Fruit fly (Drosophila melanogaster) whole organism, wandering third instar larva: ENCODE results near the gene lectin-37Db.

Source experiments
- Abd-B ChIP-seq: fragments of >200 bp; optimal IDR thresholded peaks from 2 replicates; lab custom pipeline; 2017; ENCODE audit warnings: missing biosample characterization, missing genetic modification characterization
- CrebA ChIP-seq: fragments of 200-800 bp; sonication (Bioruptor generic); optimal IDR thresholded peaks from 2 replicates; lab custom pipeline; 2016; ENCODE audit warnings: missing biosample characterization, mild to moderate bottlenecking, missing genetic modification characterization, borderline replicate concordance
- Dif ChIP-seq: fragments of 200-275, 200-300 bp; sonication (Bioruptor generic); optimal IDR thresholded peaks from 2 replicates; lab custom pipeline; 2018; ENCODE audit warnings: missing biosample characterization, missing genetic modification characterization; ENCODE audit not compliant: partially characterized antibody
- GATAd ChIP-seq: sonication (Bioruptor generic); optimal IDR thresholded peaks from 2 replicates; lab custom pipeline; 2016; ENCODE audit warnings: missing biosample characterization, missing genetic modification characterization
- HLH106 ChIP-seq: fragments of 200-800 bp; optimal IDR thresholded peaks from 3 replicates; lab custom pipeline; 2019; ENCODE audit warnings: missing biosample characterization, mild to moderate bottlenecking, missing genetic modification characterization, moderate library complexity
- Hnf4 ChIP-seq: fragments of 200-800 bp; sonication (Bioruptor generic); optimal IDR thresholded peaks from 2 replicates; lab custom pipeline; 2016; ENCODE audit warnings: missing biosample characterization, mild to moderate bottlenecking, missing genetic modification characterization
- Hr78 ChIP-seq: fragments of >200 bp; optimal IDR thresholded peaks from 2 replicates; lab custom pipeline; 2017; ENCODE audit warnings: missing biosample characterization, missing genetic modification characterization
- Hr83 ChIP-seq: fragments of 200-300 bp; sonication (Bioruptor generic); optimal IDR thresholded peaks from 2 replicates; lab custom pipeline; 2016; ENCODE audit warnings: missing biosample characterization, mild to moderate bottlenecking, missing genetic modification characterization, moderate library complexity; ENCODE audit not compliant: poor library complexity, severe bottlenecking
- Jra ChIP-seq: sonication (Bioruptor generic); optimal IDR thresholded peaks from 2 replicates; lab custom pipeline; 2016; ENCODE audit warnings: missing biosample characterization, missing genetic modification characterization
- Mio ChIP-seq: sonication (Bioruptor generic); optimal IDR thresholded peaks from 2 replicates; lab custom pipeline; 2016; ENCODE audit warnings: missing biosample characterization, missing genetic modification characterization
- Myc ChIP-seq: fragments of >200 bp; optimal IDR thresholded peaks from 2 replicates; lab custom pipeline; 2017
- OdsH ChIP-seq: fragments of 200-800 bp; sonication (Bioruptor generic); optimal IDR thresholded peaks from 2 replicates; lab custom pipeline; 2016; ENCODE audit warnings: missing biosample characterization, mild to moderate bottlenecking, missing genetic modification characterization
- Rel ChIP-seq, 2 experiments: fragments of 200-800 bp; sonication (Bioruptor generic) in 1 of 2; optimal IDR thresholded peaks; 2 replicates in 1 of 2; 3 replicates in 1 of 2; lab custom pipeline; 2016 to 2019; ENCODE audit warnings: mild to moderate bottlenecking in 2 of 2, missing biosample characterization in 2 of 2, missing genetic modification characterization in 2 of 2, moderate library complexity in 1 of 2
- Sp1 ChIP-seq: fragments of 200-800 bp; sonication (Bioruptor generic); optimal IDR thresholded peaks from 3 replicates; lab custom pipeline; 2019; ENCODE audit warnings: missing biosample characterization, mild to moderate bottlenecking, missing genetic modification characterization, moderate library complexity
- Vsx2 ChIP-seq: fragments of 200-300, 225-300 bp; sonication (Bioruptor generic); optimal IDR thresholded peaks from 2 replicates; lab custom pipeline; 2018; ENCODE audit warnings: missing biosample characterization, missing genetic modification characterization; ENCODE audit not compliant: partially characterized antibody
- br ChIP-seq: fragments of 200-800 bp; sonication (Bioruptor generic); optimal IDR thresholded peaks from 2 replicates; lab custom pipeline; 2016; ENCODE audit warnings: missing biosample characterization, missing genetic modification characterization
- brk ChIP-seq: fragments of 200-800 bp; sonication (Bioruptor generic); optimal IDR thresholded peaks from 2 replicates; lab custom pipeline; 2016; ENCODE audit warnings: missing biosample characterization, mild to moderate bottlenecking, missing genetic modification characterization
- dl ChIP-seq, 2 experiments: fragments of 175-275, 200-275 bp in 1 of 2; fragments of 200-275 bp in 1 of 2; sonication (Bioruptor generic); optimal IDR thresholded peaks; lab custom pipeline; 2018; ENCODE audit warnings: mild to moderate bottlenecking in 2 of 2, missing biosample characterization in 2 of 2, missing genetic modification characterization in 2 of 2, moderate library complexity in 2 of 2; ENCODE audit not compliant: partially characterized antibody in 2 of 2, insufficient read depth in 1 of 2
- dsf ChIP-seq: sonication (Bioruptor generic); optimal IDR thresholded peaks from 2 replicates; lab custom pipeline; 2016; ENCODE audit warnings: missing biosample characterization, missing genetic modification characterization, borderline replicate concordance
- ey ChIP-seq: fragments of 200-800 bp; sonication (Bioruptor generic); optimal IDR thresholded peaks from 2 replicates; lab custom pipeline; 2016; ENCODE audit warnings: missing biosample characterization, missing genetic modification characterization
- fru ChIP-seq: fragments of 200-800 bp; sonication (Bioruptor generic); optimal IDR thresholded peaks from 3 replicates; lab custom pipeline; 2016; ENCODE audit warnings: missing biosample characterization, mild to moderate bottlenecking, missing genetic modification characterization
- h ChIP-seq: fragments of 200-800 bp; sonication (Bioruptor generic); optimal IDR thresholded peaks from 3 replicates; lab custom pipeline; 2016; ENCODE audit warnings: missing biosample characterization, mild to moderate bottlenecking, missing genetic modification characterization
- lola ChIP-seq: fragments of >200 bp; optimal IDR thresholded peaks from 2 replicates; lab custom pipeline; 2017; ENCODE audit warnings: missing biosample characterization, missing genetic modification characterization
- pan ChIP-seq: fragments of >200 bp; optimal IDR thresholded peaks from 2 replicates; lab custom pipeline; 2017
- psq ChIP-seq: fragments of 200-800 bp; sonication (Bioruptor generic); optimal IDR thresholded peaks from 3 replicates; lab custom pipeline; 2017; ENCODE audit warnings: missing biosample characterization, mild to moderate bottlenecking, missing genetic modification characterization, moderate library complexity
- sage ChIP-seq: fragments of 200-800 bp; sonication (Bioruptor generic); optimal IDR thresholded peaks from 2 replicates; lab custom pipeline; 2016; ENCODE audit warnings: missing biosample characterization, mild to moderate bottlenecking, missing genetic modification characterization
- tai ChIP-seq: sonication (Bioruptor generic); optimal IDR thresholded peaks from 2 replicates; lab custom pipeline; 2016; ENCODE audit warnings: missing biosample characterization, missing genetic modification characterization
- usp ChIP-seq: fragments of >200 bp; optimal IDR thresholded peaks from 2 replicates; lab custom pipeline; 2017; ENCODE audit warnings: missing biosample characterization, missing genetic modification characterization
- woc ChIP-seq: sonication (Bioruptor generic); optimal IDR thresholded peaks from 2 replicates; lab custom pipeline; 2016; ENCODE audit warnings: missing biosample characterization, mild to moderate bottlenecking, missing genetic modification characterization

The lectin-37Db gene

dm6 chr2L:19380630-19381029 lies 38.2 kb upstream of the lectin-37Db start, which contains the start of gene CG17350:
CG17350 (plus strand) TSS chr2L:19380930.
- TF ChIP-seq woc (GFP tag; lab: Kevin White, UChicago) (no peak), CrebA (no peak), Jra (GFP tag; lab: Kevin White, UChicago) (no peak), OdsH (GFP tag; lab: Kevin White, UChicago) (no peak)
- TF ChIP-seq, all 38 proteins: peak for 0

- TF ChIP-seq tai (no peak), Hr78 (GFP tag; lab: Kevin White, UChicago) (no peak), brk (GFP tag; lab: Kevin White, UChicago) (no peak), lola (no peak), Jra (GFP tag; lab: Kevin White, UChicago) (no peak), Dif (GFP tag; lab: Kevin White, UChicago) (no peak), pan (lab: Kevin White, UChicago) (no peak), Vsx2 (GFP tag; lab: Kevin White, UChicago) (no peak), Sp1 (GFP tag; lab: Kevin White, UChicago) (no peak), dsf (GFP tag; lab: Kevin White, UChicago) (no peak), Hnf4 (GFP tag; lab: Kevin White, UChicago) (no peak), h (GFP tag; lab: Kevin White, UChicago) (no peak), usp (no peak), HLH106 (no peak)
Measured at dm6 chr2L:19382353-19382752, 36.5 kb upstream of the lectin-37Db start.

dm6 chr2L:19386106-19386715 lies 32.7 kb upstream of the lectin-37Db start, which contains the start of gene fon:
fon (minus strand) TSS chr2L:19386205.
- no peak for TF ChIP-seq GATAd (GFP tag; lab: Kevin White, UChicago)
- TF ChIP-seq brk (GFP tag; lab: Kevin White, UChicago): no peak
- TF ChIP-seq Myc (lab: Kevin White, UChicago): no peak

dm6 chr2L:19388966-19389365 lies 29.9 kb upstream of the lectin-37Db start:
- TF ChIP-seq Rel (GFP tag; optimal IDR thresholded peaks at IDR 0.05; lab: Kevin White, UChicago) (no peak), Rel (tag; optimal IDR thresholded peaks at IDR 0.05; lab: Kevin White, UChicago) (peak; percentile 93), sage (no peak)
- TF ChIP-seq, all 38 proteins: peak for 1

dm6 chr2L:19389749-19390148 lies 29.1 kb upstream of the lectin-37Db start, which contains the start of gene CG17549:
CG17549 (minus strand) TSS chr2L:19390075.
- TF ChIP-seq pan (lab: Kevin White, UChicago): no peak
- no peak for TF ChIP-seq Abd-B (GFP tag; lab: Kevin White, UChicago)
- TF ChIP-seq fru: no peak
- TF ChIP-seq brk (GFP tag; lab: Kevin White, UChicago): no peak
- no peak for TF ChIP-seq HLH106
- TF ChIP-seq Mio (GFP tag; lab: Kevin White, UChicago): no peak
- TF ChIP-seq h (GFP tag; lab: Kevin White, UChicago): no peak
- no peak for TF ChIP-seq CrebA
- TF ChIP-seq Hr83 (GFP tag; lab: Kevin White, UChicago): peak; percentile 11
- no peak for TF ChIP-seq br (GFP tag; lab: Kevin White, UChicago)
- no peak for TF ChIP-seq Rel (GFP tag; optimal IDR thresholded peaks at IDR 0.05; lab: Kevin White, UChicago)
- TF ChIP-seq Rel (tag; optimal IDR thresholded peaks at IDR 0.05; lab: Kevin White, UChicago): peak; percentile 17
- no peak for TF ChIP-seq psq (GFP tag; lab: Kevin White, UChicago)
- no peak for TF ChIP-seq sage
- no peak for TF ChIP-seq dsf (GFP tag; lab: Kevin White, UChicago)
- no peak for TF ChIP-seq dl (GFP tag; optimal IDR thresholded peaks at IDR 0.05; lab: Kevin White, UChicago; ENCODE audit: insufficient read depth in 1 of 2, partially characterized antibody in 2 of 2)
- no peak for TF ChIP-seq Hr78 (GFP tag; lab: Kevin White, UChicago)
- no peak for TF ChIP-seq ey (GFP tag; lab: Kevin White, UChicago)
